Worm (Caenorhabditis elegans) whole organism, late embryonic: ENCODE measurements around the gene unc-53.
"Not testable (repeated sequence)": the region's sequence is repeated elsewhere in the genome, so short reads cannot be mapped to it uniquely, and the experiment has no call there.

Source experiments
- T23F11.4 ChIP-seq: fragments of 200-800 bp; sonication (Bioruptor generic); optimal IDR thresholded peaks from 2 replicates; lab custom pipeline; 2018; ENCODE audit warnings: mild to moderate bottlenecking, missing genetic modification characterization, missing compliant biosample characterization
- ahr-1 ChIP-seq: sonication (generic microtip); optimal IDR thresholded peaks from 2 replicates; lab custom pipeline; 2016; ENCODE audit warnings: missing genetic modification characterization, missing compliant biosample characterization
- ceh-22 ChIP-seq: sonication (generic microtip); optimal IDR thresholded peaks from 2 replicates; lab custom pipeline; 2017; ENCODE audit warnings: missing biosample characterization, missing genetic modification characterization
- ceh-24 ChIP-seq: sonication (generic microtip); optimal IDR thresholded peaks from 2 replicates; lab custom pipeline; 2016; ENCODE audit warnings: mild to moderate bottlenecking, missing genetic modification characterization, missing compliant biosample characterization
- che-1 ChIP-seq: sonication (generic microtip); optimal IDR thresholded peaks from 2 replicates; lab custom pipeline; 2016; ENCODE audit warnings: mild to moderate bottlenecking, missing genetic modification characterization, missing compliant biosample characterization
- dmd-4 ChIP-seq: sonication (generic microtip); optimal IDR thresholded peaks from 2 replicates; lab custom pipeline; 2016; ENCODE audit warnings: borderline replicate concordance, missing genetic modification characterization, missing compliant biosample characterization
- dve-1 ChIP-seq: sonication (generic microtip); optimal IDR thresholded peaks from 2 replicates; lab custom pipeline; 2017; ENCODE audit warnings: antibody characterized with exemption, mild to moderate bottlenecking, missing genetic modification characterization, missing compliant biosample characterization
- elt-4 ChIP-seq: sonication (generic microtip); optimal IDR thresholded peaks from 2 replicates; lab custom pipeline; 2016; ENCODE audit warnings: missing genetic modification characterization, missing compliant biosample characterization
- ets-4 ChIP-seq: sonication (generic microtip); optimal IDR thresholded peaks from 2 replicates; lab custom pipeline; 2016; ENCODE audit warnings: missing genetic modification characterization, missing compliant biosample characterization
- eyg-1 ChIP-seq: sonication (generic microtip); optimal IDR thresholded peaks from 2 replicates; lab custom pipeline; 2016; ENCODE audit warnings: missing genotype, missing genetic modification characterization, missing compliant biosample characterization
- fkh-10 ChIP-seq: fragments of 150-350 bp; optimal IDR thresholded peaks from 2 replicates; lab custom pipeline; 2014; ENCODE audit warnings: missing biosample characterization, missing genetic modification reagents, missing genetic modification characterization
- hlh-30 ChIP-seq: sonication (generic microtip); optimal IDR thresholded peaks from 2 replicates; lab custom pipeline; 2017; ENCODE audit warnings: antibody characterized with exemption, missing genetic modification characterization, missing compliant biosample characterization; ENCODE audit not compliant: insufficient read depth
- hlh-6 ChIP-seq: sonication (generic microtip); optimal IDR thresholded peaks from 2 replicates; lab custom pipeline; 2016; ENCODE audit warnings: missing genotype, missing genetic modification characterization, missing compliant biosample characterization
- hlh-8 ChIP-seq: sonication (generic microtip); optimal IDR thresholded peaks from 2 replicates; lab custom pipeline; 2016; ENCODE audit warnings: missing genotype, missing genetic modification characterization, missing compliant biosample characterization
- madf-2 ChIP-seq: sonication (generic microtip); optimal IDR thresholded peaks from 2 replicates; lab custom pipeline; 2017; ENCODE audit warnings: missing genetic modification characterization, missing compliant biosample characterization
- nfya-1 ChIP-seq: sonication (generic microtip); optimal IDR thresholded peaks from 2 replicates; lab custom pipeline; 2017; ENCODE audit warnings: missing genetic modification characterization, mild to moderate bottlenecking, missing compliant biosample characterization, antibody characterized with exemption, moderate library complexity
- pat-9 ChIP-seq: fragments of 200-800 bp; sonication (Bioruptor generic); optimal IDR thresholded peaks from 2 replicates; lab custom pipeline; 2018; ENCODE audit warnings: mild to moderate bottlenecking, missing genetic modification characterization, moderate library complexity, missing compliant biosample characterization
- pax-1 ChIP-seq: fragments of 150-350 bp; optimal IDR thresholded peaks from 2 replicates; lab custom pipeline; 2014; ENCODE audit warnings: missing biosample characterization, missing genetic modification characterization
- pha-4 ChIP-seq: fragments of 150-350 bp; optimal IDR thresholded peaks from 2 replicates; lab custom pipeline; 2018; ENCODE audit warnings: missing biosample characterization, missing genetic modification reagents, missing genetic modification characterization
- rnt-1 ChIP-seq: sonication (generic microtip); optimal IDR thresholded peaks from 2 replicates; lab custom pipeline; 2016; ENCODE audit warnings: missing genetic modification characterization, missing compliant biosample characterization
- sdc-2 ChIP-seq: sonication (generic microtip); optimal IDR thresholded peaks from 2 replicates; lab custom pipeline; 2016; ENCODE audit warnings: missing genotype, missing genetic modification characterization, missing compliant biosample characterization
- sox-2 ChIP-seq: fragments of 200-800 bp; sonication (Bioruptor generic); IDR thresholded peaks from 2 replicates; pipeline ENCODE4 v1.3.6; 2022; ENCODE audit warnings: missing genetic modification reagents, missing genetic modification characterization, missing compliant biosample characterization
- sox-4 ChIP-seq: sonication (generic microtip); optimal IDR thresholded peaks from 2 replicates; lab custom pipeline; 2017; ENCODE audit warnings: mild to moderate bottlenecking, missing genetic modification characterization, inconsistent platforms, missing compliant biosample characterization
- syd-9 ChIP-seq: sonication (generic microtip); optimal IDR thresholded peaks from 2 replicates; lab custom pipeline; 2016; ENCODE audit warnings: mild to moderate bottlenecking, missing genetic modification characterization, moderate library complexity, missing compliant biosample characterization
- tbx-2 ChIP-seq: sonication (generic microtip); optimal IDR thresholded peaks from 2 replicates; lab custom pipeline; 2016; ENCODE audit warnings: missing genetic modification characterization, missing compliant biosample characterization
- tbx-7 ChIP-seq: sonication (generic microtip); optimal IDR thresholded peaks from 2 replicates; lab custom pipeline; 2016; ENCODE audit warnings: missing genotype, missing genetic modification characterization, missing compliant biosample characterization
- unc-55 ChIP-seq: sonication (generic microtip); optimal IDR thresholded peaks from 2 replicates; lab custom pipeline; 2017; ENCODE audit warnings: missing biosample characterization, missing genetic modification reagents, missing genetic modification characterization
- unc-86 ChIP-seq: sonication (generic microtip); optimal IDR thresholded peaks from 2 replicates; lab custom pipeline; 2016; ENCODE audit warnings: missing genetic modification characterization, missing compliant biosample characterization
- zip-5 ChIP-seq: sonication (generic microtip); optimal IDR thresholded peaks from 2 replicates; lab custom pipeline; 2016; ENCODE audit warnings: missing genetic modification characterization, missing compliant biosample characterization

The unc-53 gene

DNA sequence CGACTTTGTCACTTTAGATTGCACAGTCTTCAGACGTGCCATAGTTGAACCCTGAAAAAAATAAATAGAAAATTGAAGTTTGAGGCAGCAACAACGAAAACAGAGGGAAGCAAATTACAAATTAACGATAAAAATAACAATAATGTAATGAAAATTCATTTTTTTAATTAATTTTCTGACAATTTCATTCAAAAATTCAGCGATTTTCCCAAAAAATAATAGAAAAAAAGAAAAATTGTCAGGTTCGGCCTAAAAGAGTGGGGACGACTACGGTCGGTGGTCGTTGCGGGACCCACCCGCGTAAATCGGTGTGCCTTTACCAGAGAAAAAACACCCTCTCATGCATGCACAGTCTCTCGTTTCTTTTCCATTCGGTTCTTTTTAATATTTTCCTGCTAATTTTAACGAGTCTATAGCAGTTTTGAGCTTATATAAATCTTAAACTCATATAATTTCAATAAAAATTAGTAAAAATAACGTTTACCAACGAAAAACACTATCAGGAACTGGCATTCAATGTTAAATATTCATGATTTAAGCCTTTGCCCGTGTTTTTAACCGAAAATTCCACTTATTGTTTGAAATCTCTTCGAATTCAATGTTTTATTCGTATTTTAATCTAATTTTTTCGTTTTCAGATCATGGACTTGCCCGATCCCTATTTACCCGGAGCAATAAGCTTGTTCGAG is 37.2 kb upstream of the unc-53 start, which contains the start of the genes rps-9 and lsm-1:
rps-9 (minus strand) TSS at position 51 of the 689 bp plus-strand sequence.
lsm-1 (plus strand) TSS at position 639 of the 689 bp plus-strand sequence.
- no peak for TF ChIP-seq hlh-8 (tag; lab: Kevin White, UChicago)
- peak; percentile 19 for TF ChIP-seq unc-55 (GFP tag; lab: Kevin White, UChicago)
- peak; percentile 70 for TF ChIP-seq nfya-1

DNA sequence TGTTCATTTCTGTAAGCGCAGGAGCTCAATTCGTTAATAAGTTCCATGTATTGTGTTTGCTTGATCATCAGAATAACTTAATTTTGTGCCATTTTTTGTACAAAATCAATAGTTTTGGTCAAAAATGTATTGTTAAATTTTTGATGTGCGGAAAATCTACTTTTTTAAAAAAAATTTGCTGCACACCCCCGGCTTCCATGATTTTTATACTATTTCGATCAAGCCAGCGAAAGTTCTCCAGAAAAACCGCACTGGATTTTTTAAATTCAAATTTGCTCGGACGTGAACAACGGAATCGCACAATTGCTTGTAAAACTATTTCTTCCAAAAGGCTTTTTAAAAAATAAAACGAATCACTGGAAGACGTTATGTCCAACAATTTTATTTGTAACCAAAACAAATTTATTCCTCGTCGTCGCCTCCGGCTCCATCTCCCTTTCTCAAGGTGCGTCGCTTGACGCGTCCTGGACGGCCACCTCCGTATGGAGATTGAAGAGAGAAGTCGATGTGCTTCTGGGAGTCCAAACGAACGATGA is 35.9 kb upstream of the unc-53 start:
- TF ChIP-seq ets-4 (tag; lab: Kevin White, UChicago), result no peak

DNA sequence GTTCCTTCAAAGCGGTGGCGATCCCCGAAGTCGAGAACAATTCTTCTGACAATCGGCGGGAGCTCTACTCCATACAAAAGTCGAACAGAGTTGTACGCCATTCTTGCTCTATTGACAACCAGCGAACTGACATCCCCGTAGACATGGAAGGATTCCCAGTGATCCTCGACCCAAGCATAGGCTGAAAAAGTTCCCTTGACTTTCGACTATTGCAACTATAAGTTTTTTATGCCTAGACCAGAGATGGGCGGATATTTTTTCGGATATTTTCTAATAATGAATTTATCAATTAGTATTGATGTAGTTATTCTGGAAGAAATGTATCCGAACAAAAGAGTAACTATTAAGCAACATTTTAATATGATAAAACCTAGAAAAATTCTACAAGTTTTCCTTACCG is 32.5 kb upstream of the unc-53 start, which contains the start of gene W10C6.2:
W10C6.2 (minus strand) TSS at position 101 of the 400 bp plus-strand sequence.
- TF ChIP-seq pat-9 (tag; lab: Kevin White, UChicago); elt-4 (tag; lab: Kevin White, UChicago); unc-55 (GFP tag; lab: Kevin White, UChicago): not testable (repeated sequence)

DNA sequence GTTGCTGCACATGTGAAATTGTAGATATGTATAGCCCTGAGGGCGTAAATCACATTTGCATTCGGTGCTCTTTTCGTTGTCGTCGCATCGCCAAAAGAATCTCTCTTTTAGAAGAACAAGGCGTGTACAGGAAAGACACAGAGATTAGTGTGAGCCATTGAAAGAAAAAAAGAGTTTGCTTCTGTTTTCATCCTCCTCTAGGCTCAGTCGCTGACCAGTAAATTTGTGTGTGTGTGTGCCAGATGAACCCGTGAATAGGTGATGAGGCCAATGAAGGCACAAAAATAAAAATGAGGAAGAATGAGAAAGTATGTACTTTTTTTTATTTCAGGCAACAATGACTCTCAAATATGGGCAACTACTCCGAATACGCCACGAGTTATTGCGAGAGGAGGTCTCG is 23.2 kb upstream of the unc-53 start, which contains the start of gene mat-2:
mat-2 (plus strand) TSS at position 301 of the 400 bp plus-strand sequence.
- TF ChIP-seq dmd-4 (tag; lab: Kevin White, UChicago), result no peak
- no peak for TF ChIP-seq fkh-10 (GFP tag; lab: Kevin White, UChicago)
- TF ChIP-seq che-1 (tag; lab: Kevin White, UChicago), result no peak
- TF ChIP-seq sox-4 (tag; lab: Kevin White, UChicago), result no peak
- TF ChIP-seq hlh-6 (tag; lab: Kevin White, UChicago), result no peak
- no peak for TF ChIP-seq sox-2 (GFP tag; lab: Robert Waterston, UW)
- TF ChIP-seq, all 69 proteins: peak for 0

DNA sequence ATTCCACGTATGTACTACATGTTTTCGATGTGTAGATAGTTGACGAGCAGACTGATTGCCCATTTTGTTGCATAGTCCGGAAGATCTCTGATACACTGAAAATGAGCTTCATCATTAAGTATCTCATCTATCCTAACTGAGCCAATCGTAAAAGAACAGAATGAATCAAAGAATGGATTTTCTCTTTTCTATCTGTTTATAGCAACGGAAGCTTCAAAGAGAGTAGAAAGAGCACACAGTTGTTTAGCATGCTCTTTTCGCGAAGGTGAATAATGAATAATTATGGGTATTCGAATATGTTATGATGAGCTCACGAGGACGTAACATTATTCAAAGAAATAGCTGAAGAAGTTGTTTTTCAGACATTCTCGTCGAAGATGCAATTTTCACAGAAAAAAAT is 21.9 kb upstream of the unc-53 start, which contains the start of gene glb-4:
glb-4 (minus strand) TSS at position 101 of the 400 bp plus-strand sequence.
- no peak for TF ChIP-seq hlh-30 (tag; lab: Kevin White, UChicago)
- TF ChIP-seq syd-9 (tag; lab: Kevin White, UChicago), result no peak
- no peak for TF ChIP-seq tbx-7
- TF ChIP-seq nfya-1, result no peak

- TF ChIP-seq ets-4 (tag; lab: Kevin White, UChicago) (no peak), ceh-24 (tag; lab: Kevin White, UChicago) (no peak), che-1 (tag; lab: Kevin White, UChicago) (no peak), unc-86 (no peak), pax-1 (tag; lab: Kevin White, UChicago) (no peak), sdc-2 (no peak), ceh-22 (tag; lab: Kevin White, UChicago) (no peak), rnt-1 (no peak), hlh-6 (tag; lab: Kevin White, UChicago) (no peak), T23F11.4 (GFP tag; lab: Kevin White, UChicago) (no peak), madf-2 (tag; lab: Kevin White, UChicago) (no peak), eyg-1 (tag; lab: Kevin White, UChicago) (no peak), dve-1 (tag; lab: Kevin White, UChicago) (no peak), tbx-2 (tag; lab: Kevin White, UChicago) (no peak), zip-5 (tag; lab: Kevin White, UChicago) (no peak), pha-4 (tag; lab: Kevin White, UChicago) (no peak), ahr-1 (tag; lab: Kevin White, UChicago) (no peak)
These were observed 21.2 kb upstream of the unc-53 start for ce11 chrII:11110419-11110818.
